Worm (Caenorhabditis elegans) whole organism, L4 larva: ENCODE results near the gene prx-5.

Experiments
- D1046.2 ChIP-seq: fragments of 200-800 bp; sonication (Bioruptor generic); IDR thresholded peaks from 2 replicates; pipeline ENCODE4 v1.3.6; 2022; ENCODE audit warnings: missing genetic modification characterization, missing compliant biosample characterization
- F10B5.3 ChIP-seq: sonication (generic microtip); optimal IDR thresholded peaks from 2 replicates; lab custom pipeline; 2016; ENCODE audit warnings: mild to moderate bottlenecking, missing genetic modification characterization, missing compliant biosample characterization
- F37D6.2 ChIP-seq: sonication (generic microtip); optimal IDR thresholded peaks from 2 replicates; lab custom pipeline; 2016; ENCODE audit warnings: mild to moderate bottlenecking, missing genetic modification characterization, missing compliant biosample characterization
- R02D3.7 ChIP-seq: fragments of 150-350 bp; sonication (generic microtip); optimal IDR thresholded peaks from 3 replicates; lab custom pipeline; 2014; ENCODE audit warnings: missing biosample characterization, missing genetic modification characterization
- T26A8.4 ChIP-seq: fragments of 200-800 bp; sonication (Bioruptor generic); IDR thresholded peaks from 2 replicates; pipeline ENCODE4 v1.3.6; 2022; ENCODE audit warnings: missing genetic modification characterization, missing compliant biosample characterization
- Y105C5A.15 ChIP-seq: fragments of 200-800 bp; sonication (Bioruptor generic); IDR thresholded peaks from 2 replicates; pipeline ENCODE4 v1.3.6; 2022; ENCODE audit warnings: missing genetic modification characterization, missing compliant biosample characterization
- Y48G9A.11 ChIP-seq: fragments of 200-800 bp; sonication (Bioruptor generic); IDR thresholded peaks from 2 replicates; pipeline ENCODE4 v1.3.6; 2022; ENCODE audit warnings: missing genetic modification reagents, missing genetic modification characterization, missing compliant biosample characterization
- Y5F2A.4 ChIP-seq: fragments of 200-800 bp; sonication (Bioruptor generic); optimal IDR thresholded peaks from 2 replicates; lab custom pipeline; 2018; ENCODE audit warnings: mild to moderate bottlenecking, missing genetic modification characterization, missing compliant biosample characterization
- ama-1 ChIP-seq: fragments of 150-350 bp; optimal IDR thresholded peaks from 2 replicates; lab custom pipeline; 2014; ENCODE audit warnings: inconsistent platforms, mixed read lengths
- ceh-28 ChIP-seq: fragments of 150-350 bp; optimal IDR thresholded peaks from 2 replicates; lab custom pipeline; 2014; ENCODE audit warnings: missing biosample characterization, missing genetic modification reagents, missing genetic modification characterization
- ceh-32 ChIP-seq: sonication (generic microtip); optimal IDR thresholded peaks from 2 replicates; lab custom pipeline; 2016; ENCODE audit warnings: mild to moderate bottlenecking, missing genetic modification characterization, missing compliant biosample characterization; ENCODE audit not compliant: poor library complexity
- ceh-44 ChIP-seq: fragments of 200-800 bp; sonication (Bioruptor generic); IDR thresholded peaks from 2 replicates; pipeline ENCODE4 v1.3.6; 2022; ENCODE audit warnings: missing genetic modification reagents, missing genetic modification characterization, missing compliant biosample characterization
- ceh-82 ChIP-seq: sonication (generic microtip); optimal IDR thresholded peaks from 2 replicates; lab custom pipeline; 2017; ENCODE audit warnings: missing biosample characterization, missing genetic modification characterization
- ces-1 ChIP-seq: fragments of 150-350 bp; sonication (generic microtip); optimal IDR thresholded peaks from 4 replicates; lab custom pipeline; 2014; ENCODE audit warnings: missing biosample characterization, missing genetic modification reagents, missing genetic modification characterization
- cey-2 ChIP-seq: sonication (generic microtip); optimal IDR thresholded peaks from 3 replicates; lab custom pipeline; 2017; ENCODE audit warnings: missing genetic modification characterization, mild to moderate bottlenecking, missing compliant biosample characterization, antibody characterized with exemption, borderline replicate concordance; ENCODE audit not compliant: insufficient read depth
- daf-19 ChIP-seq: fragments of 200-800 bp; sonication (Bioruptor generic); conservative IDR thresholded peaks from 2 replicates; pipeline ENCODE4 v1.3.6; 2022; ENCODE audit warnings: missing genetic modification characterization, missing compliant biosample characterization
- dmd-6 ChIP-seq: fragments of 200-800 bp; sonication (Bioruptor generic); IDR thresholded peaks from 2 replicates; pipeline ENCODE4 v1.3.6; 2022; ENCODE audit warnings: missing genetic modification reagents, missing genetic modification characterization, missing compliant biosample characterization
- dmd-8 ChIP-seq: fragments of 200-800 bp; sonication (Bioruptor generic); IDR thresholded peaks from 2 replicates; pipeline ENCODE4 v1.3.6; 2022; ENCODE audit warnings: missing genetic modification characterization, missing compliant biosample characterization
- duxl-1 ChIP-seq: sonication (generic microtip); optimal IDR thresholded peaks from 2 replicates; lab custom pipeline; 2016; ENCODE audit warnings: mild to moderate bottlenecking, missing genetic modification characterization, moderate library complexity, missing compliant biosample characterization; ENCODE audit not compliant: poor library complexity
- dve-1 ChIP-seq: sonication (generic microtip); optimal IDR thresholded peaks from 2 replicates; lab custom pipeline; 2017; ENCODE audit warnings: antibody characterized with exemption, mild to moderate bottlenecking, missing genetic modification characterization, missing compliant biosample characterization; ENCODE audit not compliant: insufficient read depth
- hif-1 ChIP-seq, 2 experiments: sonication (generic microtip); optimal IDR thresholded peaks; 2 replicates each; lab custom pipeline; 2016 to 2017; ENCODE audit warnings: missing compliant biosample characterization in 2 of 2, missing genetic modification characterization in 2 of 2, missing genetic modification reagents in 2 of 2, missing genotype in 2 of 2, mild to moderate bottlenecking in 1 of 2
- hmg-1.1 ChIP-seq: fragments of 200-800 bp; sonication (Bioruptor generic); IDR thresholded peaks from 2 replicates; pipeline ENCODE4 v1.3.6; 2022; ENCODE audit warnings: missing genetic modification reagents, missing genetic modification characterization, missing compliant biosample characterization
- lin-1 ChIP-seq: fragments of 200-800 bp; sonication (Bioruptor generic); IDR thresholded peaks from 2 replicates; pipeline ENCODE4 v1.3.6; 2022; ENCODE audit warnings: missing genetic modification reagents, missing genetic modification characterization, missing compliant biosample characterization
- lin-13 ChIP-seq: fragments of 150-350 bp; optimal IDR thresholded peaks from 2 replicates; lab custom pipeline; 2014; ENCODE audit warnings: missing biosample characterization, missing genetic modification reagents, missing genetic modification characterization
- lin-15B ChIP-seq: fragments of 150-350 bp; sonication (generic microtip); optimal IDR thresholded peaks from 3 replicates; lab custom pipeline; 2014; ENCODE audit warnings: missing biosample characterization, missing genetic modification characterization
- lin-29 ChIP-seq: fragments of 200-800 bp; sonication (Bioruptor generic); IDR thresholded peaks from 2 replicates; pipeline ENCODE4 v1.3.6; 2022; ENCODE audit warnings: missing genetic modification reagents, missing genetic modification characterization, missing compliant biosample characterization
- lin-38 ChIP-seq: fragments of 200-800 bp; sonication (Bioruptor generic); IDR thresholded peaks from 2 replicates; pipeline ENCODE4 v1.3.6; 2022; ENCODE audit warnings: missing genetic modification reagents, missing genetic modification characterization, missing compliant biosample characterization
- lsy-2 ChIP-seq, 2 experiments: fragments of 150-350 bp in 1 of 2; sonication (generic microtip) in 1 of 2; optimal IDR thresholded peaks; 2 replicates each; lab custom pipeline; 2014 to 2017; ENCODE audit warnings: missing biosample characterization in 2 of 2, missing genetic modification characterization in 2 of 2
- madf-9 ChIP-seq: fragments of 200-800 bp; sonication (Bioruptor generic); conservative IDR thresholded peaks from 2 replicates; pipeline ENCODE4 v1.3.6; 2022; ENCODE audit warnings: missing genetic modification reagents, missing genetic modification characterization, missing compliant biosample characterization
- mdt-29 ChIP-seq: fragments of 200-800 bp; sonication (Bioruptor generic); IDR thresholded peaks from 2 replicates; pipeline ENCODE4 v1.3.6; 2022; ENCODE audit warnings: missing genetic modification reagents, missing genetic modification characterization, missing compliant biosample characterization
- nhr-10 ChIP-seq: fragments of 150-350 bp; optimal IDR thresholded peaks from 2 replicates; lab custom pipeline; 2014; ENCODE audit warnings: missing biosample characterization, missing genetic modification characterization
- nhr-111 ChIP-seq: fragments of 200-800 bp; sonication (Bioruptor generic); optimal IDR thresholded peaks from 2 replicates; lab custom pipeline; 2018; ENCODE audit warnings: mild to moderate bottlenecking, missing genetic modification characterization, missing compliant biosample characterization
- nhr-25 ChIP-seq: sonication (generic microtip); optimal IDR thresholded peaks from 2 replicates; lab custom pipeline; 2017; ENCODE audit warnings: missing genetic modification characterization, mild to moderate bottlenecking, missing compliant biosample characterization, antibody characterized with exemption, moderate library complexity, borderline replicate concordance; ENCODE audit not compliant: insufficient read depth
- nhr-41 ChIP-seq: fragments of 200-800 bp; sonication (Bioruptor generic); IDR thresholded peaks from 2 replicates; pipeline ENCODE4 v1.3.6; 2022; ENCODE audit warnings: missing genetic modification reagents, missing genetic modification characterization, missing compliant biosample characterization
- nhr-48 ChIP-seq: sonication (generic microtip); optimal IDR thresholded peaks from 2 replicates; lab custom pipeline; 2016; ENCODE audit warnings: mild to moderate bottlenecking, missing genetic modification characterization, missing compliant biosample characterization
- nhr-6 ChIP-seq: fragments of 150-350 bp; optimal IDR thresholded peaks from 2 replicates; lab custom pipeline; 2014; ENCODE audit warnings: missing biosample characterization, missing genetic modification characterization
- pha-4 ChIP-seq, 2 experiments: fragments of 150-350 bp in 1 of 2; fragments of 200-800 bp in 1 of 2; sonication (Bioruptor generic) in 1 of 2; IDR thresholded peaks in 1 of 2; optimal IDR thresholded peaks in 1 of 2; 2 replicates each; pipeline versions ENCODE4 v1.3.6 to Lab custom; 2014 to 2022; ENCODE audit warnings: missing genetic modification characterization in 2 of 2, missing genetic modification reagents in 2 of 2, missing biosample characterization in 1 of 2, missing compliant biosample characterization in 1 of 2
- php-3 ChIP-seq: fragments of 200-800 bp; sonication (Bioruptor generic); IDR thresholded peaks from 2 replicates; pipeline ENCODE4 v1.3.6; 2022; ENCODE audit warnings: missing genetic modification reagents, missing genetic modification characterization, missing compliant biosample characterization
- set-16 ChIP-seq: fragments of 200-800 bp; sonication (Bioruptor generic); IDR thresholded peaks from 2 replicates; pipeline ENCODE4 v1.3.6; 2022; ENCODE audit warnings: missing genetic modification reagents, missing genetic modification characterization, missing compliant biosample characterization
- skn-1 ChIP-seq: fragments of 150-350 bp; optimal IDR thresholded peaks from 2 replicates; lab custom pipeline; 2014; ENCODE audit warnings: missing biosample characterization, missing genetic modification characterization
- tag-97 ChIP-seq: fragments of 200-800 bp; sonication (Bioruptor generic); IDR thresholded peaks from 2 replicates; pipeline ENCODE4 v1.3.6; 2022; ENCODE audit warnings: missing genetic modification characterization, missing compliant biosample characterization
- tra-1 ChIP-seq: fragments of 200-800 bp; sonication (Bioruptor generic); IDR thresholded peaks from 2 replicates; pipeline ENCODE4 v1.3.6; 2022; ENCODE audit warnings: missing genetic modification reagents, missing genetic modification characterization, missing compliant biosample characterization
- unc-130 ChIP-seq: sonication (generic microtip); optimal IDR thresholded peaks from 2 replicates; lab custom pipeline; 2016; ENCODE audit warnings: missing genetic modification reagents, missing genetic modification characterization, missing compliant biosample characterization
- unc-39 ChIP-seq: sonication (generic microtip); optimal IDR thresholded peaks from 2 replicates; lab custom pipeline; 2017; ENCODE audit warnings: missing biosample characterization, missing genetic modification characterization
- unc-62 ChIP-seq, 3 experiments: fragments of 150-350 bp in 1 of 3; sonication (generic microtip); optimal IDR thresholded peaks in 2 of 3; peaks in 1 of 3; 1 replicate in 1 of 3; 2 replicates in 2 of 3; lab custom pipeline; 2014 to 2017; ENCODE audit warnings: missing biosample characterization in 3 of 3, missing genetic modification characterization in 3 of 3, missing genetic modification reagents in 3 of 3, missing genotype in 1 of 3
- vab-7 ChIP-seq: fragments of 200-800 bp; sonication (Bioruptor generic); IDR thresholded peaks from 2 replicates; pipeline ENCODE4 v1.3.6; 2022; ENCODE audit warnings: missing genetic modification reagents, missing genetic modification characterization, missing compliant biosample characterization
- zip-11 ChIP-seq: fragments of 200-800 bp; sonication (Bioruptor generic); IDR thresholded peaks from 2 replicates; pipeline ENCODE4 v1.3.6; 2022; ENCODE audit warnings: missing genetic modification characterization, missing compliant biosample characterization
- zip-2 ChIP-seq: fragments of 150-350 bp; optimal IDR thresholded peaks from 2 replicates; lab custom pipeline; 2014; ENCODE audit warnings: missing biosample characterization, missing genetic modification characterization
- ztf-7 ChIP-seq: fragments of 150-350 bp; optimal IDR thresholded peaks from 2 replicates; lab custom pipeline; 2014; ENCODE audit warnings: missing biosample characterization, missing genetic modification characterization

Gene prx-5

ce11 chrII:8740326-8740949 lies 35.8 kb downstream of the prx-5 start (continued):
- no peak for TF ChIP-seq Y48G9A.11
- no peak for TF ChIP-seq set-16 (GFP tag; lab: Robert Waterston, UW)
- no peak for TF ChIP-seq ceh-44 (GFP tag; lab: Robert Waterston, UW)
- peak; percentile 62 to 96 for TF ChIP-seq hif-1 (tag; optimal IDR thresholded peaks at IDR 0.05; lab: Kevin White, UChicago)
- no peak for TF ChIP-seq hmg-1.1
- no peak for TF ChIP-seq lin-29
- peak; percentile 94 for TF ChIP-seq nhr-48
- no peak for TF ChIP-seq cey-2 (tag; lab: Kevin White, UChicago)
- TF ChIP-seq Y5F2A.4 (GFP tag; lab: Kevin White, UChicago): no peak
- TF ChIP-seq nhr-111 (GFP tag; lab: Kevin White, UChicago): no peak
- TF ChIP-seq Y105C5A.15 (GFP tag; lab: Robert Waterston, UW): no peak
- peak in 1 of 2 experiments; percentile 42 for TF ChIP-seq lsy-2 (tag; optimal IDR thresholded peaks at IDR 0.05; lab: Kevin White, UChicago)
- TF ChIP-seq ceh-32 (tag; lab: Kevin White, UChicago): no peak
- TF ChIP-seq php-3: no peak
- no peak for TF ChIP-seq tag-97
- TF ChIP-seq duxl-1 (tag; lab: Kevin White, UChicago): no peak
- TF ChIP-seq unc-130 (GFP tag; lab: Kevin White, UChicago): no peak
- no peak for TF ChIP-seq ama-1 (lab: Kevin White, UChicago)
- TF ChIP-seq ceh-28 (tag; lab: Kevin White, UChicago): no peak
- peak; percentile 62; the same call in 1 of the 2 replicates for TF ChIP-seq mdt-29 (GFP tag; lab: Robert Waterston, UW)
- TF ChIP-seq lin-15B (tag; lab: Kevin White, UChicago): no peak
- no peak for TF ChIP-seq lin-38 (GFP tag; lab: Robert Waterston, UW)
- TF ChIP-seq nhr-25 (tag; lab: Kevin White, UChicago): no peak
- TF ChIP-seq tra-1: peak; percentile 84
- no peak for TF ChIP-seq unc-62 (GFP tag; optimal IDR thresholded peaks at IDR 0.05 in 1 of 2; lab: Kevin White, UChicago)
- no peak for TF ChIP-seq unc-62 (tag; optimal IDR thresholded peaks at IDR 0.05; lab: Kevin White, UChicago)
- TF ChIP-seq pha-4 (GFP tag; IDR thresholded peaks at IDR 0.05; lab: Robert Waterston, UW): no peak
- no peak for TF ChIP-seq pha-4 (tag; optimal IDR thresholded peaks at IDR 0.05; lab: Kevin White, UChicago)
- no peak for TF ChIP-seq ztf-7 (tag; lab: Kevin White, UChicago)
- no peak for TF ChIP-seq lin-13 (GFP tag; lab: Kevin White, UChicago)
- peak; percentile 39 for TF ChIP-seq nhr-10
- TF ChIP-seq F37D6.2 (tag; lab: Kevin White, UChicago): no peak
- no peak for TF ChIP-seq nhr-41 (GFP tag; lab: Robert Waterston, UW)
- peak; percentile 98 for TF ChIP-seq dmd-6 (GFP tag; lab: Robert Waterston, UW)
- TF ChIP-seq nhr-6: no peak
- no peak for TF ChIP-seq dmd-8 (GFP tag; lab: Robert Waterston, UW)
- TF ChIP-seq lin-1 (GFP tag; lab: Robert Waterston, UW): peak; percentile 87
- no peak for TF ChIP-seq T26A8.4
- no peak for TF ChIP-seq ceh-82 (tag; lab: Kevin White, UChicago)
- no peak for TF ChIP-seq D1046.2 (GFP tag; lab: Robert Waterston, UW)
- TF ChIP-seq zip-11 (GFP tag; lab: Robert Waterston, UW): no peak
- TF ChIP-seq unc-39 (tag; lab: Kevin White, UChicago): no peak
- TF ChIP-seq daf-19 (GFP tag; lab: Robert Waterston, UW): no peak
- no peak for TF ChIP-seq R02D3.7 (tag; lab: Kevin White, UChicago)
- 0 out of 2 replicates have a peak, but pooled peaks have one; percentile 27 for TF ChIP-seq madf-9 (GFP tag; lab: Robert Waterston, UW)
- no peak for TF ChIP-seq skn-1
- no peak for TF ChIP-seq F10B5.3 (tag; lab: Kevin White, UChicago)
- TF ChIP-seq vab-7 (GFP tag; lab: Robert Waterston, UW): no peak
- no peak for TF ChIP-seq zip-2 (tag; lab: Kevin White, UChicago)
- peak; percentile 75 for TF ChIP-seq dve-1 (tag; lab: Kevin White, UChicago)
- TF ChIP-seq ces-1 (GFP tag; lab: Kevin White, UChicago): no peak
